Fruit fly (Drosophila melanogaster) whole organism, embryonic: ENCODE measurements around the gene ova.

Source experiments
- B-H2 ChIP-seq: fragments of 200-800 bp; sonication (Bioruptor generic); optimal IDR thresholded peaks from 2 replicates; lab custom pipeline; 2018; ENCODE audit warnings: missing biosample characterization, mild to moderate bottlenecking, missing genetic modification characterization
- BtbVII ChIP-seq: fragments of 200-800 bp; sonication (Bioruptor generic); optimal IDR thresholded peaks from 3 replicates; lab custom pipeline; 2017; ENCODE audit warnings: missing biosample characterization, mild to moderate bottlenecking, missing genetic modification characterization
- CG13296 ChIP-seq: fragments of 200-800 bp; sonication (Bioruptor generic); optimal IDR thresholded peaks from 3 replicates; lab custom pipeline; 2018; ENCODE audit warnings: missing biosample characterization, mild to moderate bottlenecking, missing genetic modification characterization
- CG17359 ChIP-seq: fragments of 200-800 bp; sonication (Bioruptor generic); optimal IDR thresholded peaks from 3 replicates; lab custom pipeline; 2018; ENCODE audit warnings: missing biosample characterization, mild to moderate bottlenecking, missing genetic modification characterization, moderate library complexity
- CG17568 ChIP-seq: fragments of 200-800 bp; sonication (Bioruptor generic); optimal IDR thresholded peaks from 2 replicates; lab custom pipeline; 2018; ENCODE audit warnings: missing biosample characterization, mild to moderate bottlenecking, missing genetic modification characterization, moderate library complexity
- CG17829 ChIP-seq: fragments of 200-800 bp; optimal IDR thresholded peaks from 2 replicates; lab custom pipeline; 2019; ENCODE audit warnings: missing biosample characterization, mild to moderate bottlenecking, missing genetic modification characterization, moderate library complexity
- CG1792 ChIP-seq: fragments of 200-800 bp; sonication (Bioruptor generic); optimal IDR thresholded peaks from 2 replicates; lab custom pipeline; 2016; ENCODE audit warnings: missing biosample characterization, missing genetic modification characterization
- CG3847 ChIP-seq: fragments of 200-800 bp; sonication (Bioruptor generic); IDR thresholded peaks from 2 replicates; pipeline ENCODE4 v1.3.6; 2022; ENCODE audit warnings: missing biosample characterization, missing genetic modification characterization
- CG6254 ChIP-seq: fragments of 200-800 bp; sonication (Bioruptor generic); optimal IDR thresholded peaks from 3 replicates; lab custom pipeline; 2017; ENCODE audit warnings: mild to moderate bottlenecking, missing biosample characterization, missing genetic modification reagents, missing genetic modification characterization
- CG6654 ChIP-seq: fragments of 200-800 bp; sonication (Bioruptor generic); optimal IDR thresholded peaks from 2 replicates; lab custom pipeline; 2017; ENCODE audit warnings: missing biosample characterization, mild to moderate bottlenecking, missing genetic modification characterization
- CG7786 ChIP-seq: fragments of 200-800 bp; sonication (Bioruptor generic); optimal IDR thresholded peaks from 2 replicates; lab custom pipeline; 2016; ENCODE audit warnings: missing biosample characterization, missing genetic modification characterization
- CG8290 ChIP-seq, 3 experiments: fragments of 200-800 bp; sonication (Bioruptor generic); optimal IDR thresholded peaks; 2 replicates each; lab custom pipeline; 2016 to 2019; ENCODE audit warnings: missing biosample characterization in 3 of 3, missing genetic modification characterization in 3 of 3, mild to moderate bottlenecking in 2 of 3, moderate library complexity in 1 of 3
- CG9215 ChIP-seq: fragments of 200-800 bp; sonication (Bioruptor generic); IDR thresholded peaks from 2 replicates; pipeline ENCODE4 v1.3.6; 2022; ENCODE audit warnings: missing biosample characterization, missing genetic modification characterization
- CG9609 ChIP-seq: fragments of 200-800 bp; sonication (Bioruptor generic); optimal IDR thresholded peaks from 3 replicates; lab custom pipeline; 2016; ENCODE audit warnings: missing biosample characterization, missing genetic modification characterization
- Dll ChIP-seq: fragments of 200-800 bp; sonication (Bioruptor generic); IDR thresholded peaks from 4 replicates; pipeline ENCODE4 v1.3.6; 2022; ENCODE audit warnings: missing biosample characterization, missing genetic modification characterization; ENCODE audit not compliant: partially characterized antibody
- Elba2 ChIP-seq: fragments of 200-800 bp; sonication (Bioruptor generic); optimal IDR thresholded peaks from 3 replicates; lab custom pipeline; 2016; ENCODE audit warnings: missing biosample characterization, missing genetic modification characterization
- Hr3 ChIP-seq: fragments of 200-800 bp; sonication (Bioruptor generic); optimal IDR thresholded peaks from 3 replicates; lab custom pipeline; 2016; ENCODE audit warnings: missing biosample characterization, missing genetic modification characterization
- Hr78 ChIP-seq, 2 experiments: fragments of 200-800 bp in 1 of 2; fragments of >200 bp in 1 of 2; sonication (Bioruptor generic) in 1 of 2; optimal IDR thresholded peaks; 2 replicates each; lab custom pipeline; 2017 to 2019; ENCODE audit warnings: missing biosample characterization in 2 of 2, missing genetic modification characterization in 2 of 2, mild to moderate bottlenecking in 1 of 2, moderate library complexity in 1 of 2
- NFAT ChIP-seq: fragments of 200-800 bp; sonication (Bioruptor generic); IDR thresholded peaks from 2 replicates; pipeline ENCODE4 v1.3.6; 2022; ENCODE audit warnings: missing biosample characterization, missing genetic modification characterization
- Sry-β ChIP-seq: fragments of 200-800 bp; sonication (Bioruptor generic); optimal IDR thresholded peaks from 2 replicates; lab custom pipeline; 2018; ENCODE audit warnings: missing biosample characterization, mild to moderate bottlenecking, missing genetic modification characterization, moderate library complexity
- Ssrp ChIP-seq: fragments of 200-800 bp; sonication (Bioruptor generic); optimal IDR thresholded peaks from 2 replicates; lab custom pipeline; 2018; ENCODE audit warnings: missing biosample characterization, mild to moderate bottlenecking, missing genetic modification characterization, moderate library complexity
- TFAM ChIP-seq: fragments of 200-800 bp; sonication (Bioruptor generic); optimal IDR thresholded peaks from 2 replicates; lab custom pipeline; 2017; ENCODE audit warnings: missing biosample characterization, missing genetic modification characterization, inconsistent platforms
- ash1 ChIP-seq: fragments of 200-800 bp; sonication (Bioruptor generic); optimal IDR thresholded peaks from 2 replicates; lab custom pipeline; 2018; ENCODE audit warnings: missing biosample characterization, mild to moderate bottlenecking, missing genetic modification characterization
- bcd ChIP-seq: fragments of 200-800 bp; sonication (Bioruptor generic); optimal IDR thresholded peaks from 2 replicates; lab custom pipeline; 2017; ENCODE audit warnings: missing biosample characterization, mild to moderate bottlenecking, missing genetic modification characterization
- crol ChIP-seq: fragments of 200-800 bp; sonication (Bioruptor generic); IDR thresholded peaks from 2 replicates; pipeline ENCODE4 v1.3.6; 2022; ENCODE audit warnings: missing biosample characterization, missing genetic modification characterization
- danr ChIP-seq: fragments of 200-800 bp; sonication (Bioruptor generic); IDR thresholded peaks from 2 replicates; pipeline ENCODE4 v1.3.6; 2022; ENCODE audit warnings: missing biosample characterization, missing genetic modification characterization
- disco-r ChIP-seq: fragments of 200-800 bp; sonication (Bioruptor generic); optimal IDR thresholded peaks from 2 replicates; lab custom pipeline; 2016; ENCODE audit warnings: missing biosample characterization, missing genetic modification characterization
- emc ChIP-seq: fragments of 200-800 bp; sonication (Bioruptor generic); optimal IDR thresholded peaks from 2 replicates; lab custom pipeline; 2016; ENCODE audit warnings: missing biosample characterization, missing genetic modification characterization
- fru ChIP-seq: fragments of >200 bp; optimal IDR thresholded peaks from 2 replicates; lab custom pipeline; 2017
- hbn ChIP-seq: fragments of 200-800 bp; sonication (Bioruptor generic); IDR thresholded peaks from 2 replicates; pipeline ENCODE4 v1.3.6; 2022; ENCODE audit warnings: missing biosample characterization, missing genetic modification characterization; ENCODE audit not compliant: partially characterized antibody
- insv ChIP-seq, 2 experiments: fragments of 200-800 bp; sonication (Bioruptor generic); optimal IDR thresholded peaks; 3 replicates each; lab custom pipeline; 2016 to 2018; ENCODE audit warnings: missing biosample characterization in 2 of 2, missing genetic modification characterization in 2 of 2
- lbe ChIP-seq: fragments of 200-800 bp; sonication (Bioruptor generic); optimal IDR thresholded peaks from 2 replicates; lab custom pipeline; 2016; ENCODE audit warnings: missing biosample characterization, mild to moderate bottlenecking, missing genetic modification characterization
- oc ChIP-seq: fragments of 200-800 bp; sonication (Bioruptor generic); optimal IDR thresholded peaks from 2 replicates; lab custom pipeline; 2018; ENCODE audit warnings: missing biosample characterization, mild to moderate bottlenecking, missing genetic modification characterization, moderate library complexity
- onecut ChIP-seq: fragments of 200-800 bp; sonication (Bioruptor generic); IDR thresholded peaks from 2 replicates; pipeline ENCODE4 v1.3.6; 2022; ENCODE audit warnings: missing biosample characterization, missing genetic modification characterization
- pan ChIP-seq, 4 experiments: fragments of >200 bp in 3 of 4; fragments of 200-800 bp in 1 of 4; sonication (Bioruptor generic) in 1 of 4; optimal IDR thresholded peaks in 3 of 4; IDR thresholded peaks in 1 of 4; 2 replicates each; pipeline versions ENCODE4 v1.3.6 to Lab custom; 2017 to 2022; ENCODE audit warnings: missing biosample characterization in 2 of 4, missing genetic modification characterization in 2 of 4, mixed read lengths in 1 of 4
- peb ChIP-seq: fragments of 200-800 bp; sonication (Bioruptor generic); IDR thresholded peaks from 2 replicates; pipeline ENCODE4 v1.3.6; 2022; ENCODE audit warnings: missing biosample characterization, missing genetic modification characterization
- pros ChIP-seq: fragments of 200-800 bp; sonication (Bioruptor generic); optimal IDR thresholded peaks from 3 replicates; lab custom pipeline; 2019; ENCODE audit warnings: missing biosample characterization, mild to moderate bottlenecking, missing genetic modification characterization, moderate library complexity
- seq ChIP-seq: fragments of 200-800 bp; sonication (Bioruptor generic); IDR thresholded peaks from 2 replicates; pipeline ENCODE4 v1.3.6; 2022; ENCODE audit warnings: missing biosample characterization, missing genetic modification characterization
- sisA ChIP-seq: fragments of 200-800 bp; sonication (Bioruptor generic); IDR thresholded peaks from 2 replicates; pipeline ENCODE4 v1.3.6; 2022; ENCODE audit warnings: missing biosample characterization, missing genetic modification characterization
- so ChIP-seq: fragments of 200-800 bp; sonication (Bioruptor generic); IDR thresholded peaks from 3 replicates; pipeline ENCODE4 v1.3.6; 2022; ENCODE audit warnings: missing biosample characterization, missing genetic modification characterization
- sob ChIP-seq: fragments of 200-800 bp; sonication (Bioruptor generic); IDR thresholded peaks from 2 replicates; pipeline ENCODE4 v1.3.6; 2022; ENCODE audit warnings: missing biosample characterization, missing genetic modification characterization
- sr ChIP-seq: fragments of 200-800 bp; sonication (Bioruptor generic); IDR thresholded peaks from 3 replicates; pipeline ENCODE4 v1.3.6; 2022; ENCODE audit warnings: missing biosample characterization, missing genetic modification characterization
- stwl ChIP-seq: fragments of 200-800 bp; sonication (Bioruptor generic); optimal IDR thresholded peaks from 3 replicates; lab custom pipeline; 2018; ENCODE audit warnings: missing biosample characterization, mild to moderate bottlenecking, missing genetic modification characterization, moderate library complexity
- sug ChIP-seq: fragments of 200-800 bp; optimal IDR thresholded peaks from 2 replicates; lab custom pipeline; 2019; ENCODE audit warnings: missing biosample characterization, mild to moderate bottlenecking, missing genetic modification characterization, moderate library complexity
- ttk ChIP-seq: fragments of 200-800 bp; sonication (Bioruptor generic); IDR thresholded peaks from 2 replicates; pipeline ENCODE4 v2.1.2; 2022; ENCODE audit warnings: missing biosample characterization, missing genetic modification characterization
- tx ChIP-seq: fragments of 200-800 bp; sonication (Bioruptor generic); optimal IDR thresholded peaks from 2 replicates; lab custom pipeline; 2016; ENCODE audit warnings: missing biosample characterization, missing genetic modification characterization
- unpg ChIP-seq: fragments of 200-800 bp; sonication (Bioruptor generic); optimal IDR thresholded peaks from 3 replicates; lab custom pipeline; 2018; ENCODE audit warnings: missing biosample characterization, mild to moderate bottlenecking, missing genetic modification characterization, moderate library complexity
- vvl ChIP-seq: fragments of 200-800 bp; sonication (Bioruptor generic); IDR thresholded peaks from 2 replicates; pipeline ENCODE4 v1.3.6; 2022; ENCODE audit warnings: missing biosample characterization, missing genetic modification characterization
- wek ChIP-seq: fragments of 200-800 bp; sonication (Bioruptor generic); optimal IDR thresholded peaks from 3 replicates; lab custom pipeline; 2018; ENCODE audit warnings: missing biosample characterization, mild to moderate bottlenecking, missing genetic modification characterization, moderate library complexity

Gene ova

dm6 chr2L:10260750-10261493 lies 29.4 kb upstream of the ova start, which contains the start of gene Pten (continued):
- TF ChIP-seq CG8290 (GFP tag; optimal IDR thresholded peaks at IDR 0.05; lab: Kevin White, UChicago) (no peak), CG8290 (tag; optimal IDR thresholded peaks at IDR 0.05; lab: Kevin White, UChicago) (peak in 1 of 2 experiments; percentile 12), CG17568 (GFP tag; lab: Kevin White, UChicago) (no peak), CG6654 (no peak), oc (tag; lab: Kevin White, UChicago) (no peak), disco-r (no peak), Sry-β (GFP tag; lab: Kevin White, UChicago) (peak; percentile 11), lbe (GFP tag; lab: Kevin White, UChicago) (peak; percentile 7), sug (tag; lab: Kevin White, UChicago) (peak; percentile 57), bcd (GFP tag; lab: Kevin White, UChicago) (no peak), CG17359 (tag; lab: Kevin White, UChicago) (peak; percentile 80), stwl (tag; lab: Kevin White, UChicago) (peak; percentile 60), CG3847 (GFP tag; lab: Robert Waterston, UW) (no peak), pan (optimal IDR thresholded peaks at IDR 0.05; lab: Kevin White, UChicago) (no peak), pan (GFP tag; optimal IDR thresholded peaks at IDR 0.05 in 1 of 2, IDR thresholded peaks at IDR 0.05 in 1 of 2) (peak in 1 of 2 experiments; percentile 79), emc (peak; percentile 7), TFAM (GFP tag; lab: Kevin White, UChicago) (no peak), B-H2 (peak; percentile 30), onecut (GFP tag; lab: Robert Waterston, UW) (no peak; the same call in 1 of the 2 replicates), ttk (GFP tag; lab: Robert Waterston, UW) (no peak), CG6254 (GFP tag; lab: Kevin White, UChicago) (peak; percentile 100), insv (GFP tag; optimal IDR thresholded peaks at IDR 0.05; lab: Kevin White, UChicago) (no peak), tx (GFP tag; lab: Kevin White, UChicago) (peak; percentile 64), NFAT (no peak), sr (GFP tag; lab: Robert Waterston, UW) (no peak), sob (GFP tag; lab: Robert Waterston, UW) (0 out of 2 replicates have a peak, but pooled peaks have one; percentile 54), sisA (GFP tag; lab: Robert Waterston, UW) (no peak), so (GFP tag; lab: Robert Waterston, UW) (no peak), crol (no peak), unpg (peak; percentile 41), ash1 (GFP tag; lab: Kevin White, UChicago) (no peak), pros (GFP tag; lab: Kevin White, UChicago) (no peak), CG13296 (GFP tag; lab: Kevin White, UChicago) (peak; percentile 51), CG9215 (GFP tag; lab: Robert Waterston, UW) (no peak), fru (lab: Kevin White, UChicago) (no peak), danr (GFP tag; lab: Robert Waterston, UW) (no peak), seq (GFP tag; lab: Robert Waterston, UW) (0 out of 2 replicates have a peak, but pooled peaks have one; percentile 35), Ssrp (peak; percentile 71), BtbVII (GFP tag; lab: Kevin White, UChicago) (peak; percentile 38), Hr78 (GFP tag; optimal IDR thresholded peaks at IDR 0.05; lab: Kevin White, UChicago) (no peak), CG9609 (GFP tag; lab: Kevin White, UChicago) (peak; percentile 16), CG7786 (GFP tag; lab: Kevin White, UChicago) (peak; percentile 48), Hr3 (GFP tag; lab: Kevin White, UChicago) (peak; percentile 58), CG17829 (peak; percentile 82), CG1792 (GFP tag; lab: Kevin White, UChicago) (peak; percentile 58), Dll (GFP tag; lab: Robert Waterston, UW) (peak; percentile 84), Elba2 (GFP tag; lab: Kevin White, UChicago) (peak; percentile 12), vvl (GFP tag; lab: Robert Waterston, UW) (peak; percentile 58; the same call in 1 of the 2 replicates), hbn (GFP tag; lab: Robert Waterston, UW) (peak; percentile 62), peb (GFP tag; lab: Robert Waterston, UW) (no peak), wek (peak; percentile 68)
